Fruit fly (Drosophila melanogaster) S2 (cell line): ENCODE data around the gene sina.

Experiments
- CG8478 ChIP-seq: fragments of >200 bp; optimal IDR thresholded peaks from 2 replicates; lab custom pipeline; 2018
- CTCF ChIP-seq, 2 experiments: fragments of >200 bp; optimal IDR thresholded peaks; 2 replicates each; lab custom pipeline; 2018

- TF ChIP-seq CG8478 (lab: Kevin White, UChicago), result no peak
- TF ChIP-seq CTCF (optimal IDR thresholded peaks at IDR 0.05; lab: Kevin White, UChicago), result no peak
These were observed 46.7 kb upstream of the sina start for dm6 chr3L:16806823-16807325.
